Worm (Caenorhabditis elegans) whole organism, L2 larva: Measurements from ENCODE around the gene kvs-2.
A peak's percentile ranks its signal among the peaks of the same experiment; 100 is the strongest.

ENCODE experiments used
- C34F6.9 ChIP-seq: fragments of 150-350 bp; optimal IDR thresholded peaks from 2 replicates; lab custom pipeline; 2014; ENCODE audit warnings: missing biosample characterization, missing genetic modification characterization
- F13H6.1 ChIP-seq: sonication (generic microtip); optimal IDR thresholded peaks from 2 replicates; lab custom pipeline; 2016; ENCODE audit warnings: missing genetic modification characterization, missing compliant biosample characterization
- R02D3.7 ChIP-seq: fragments of 150-350 bp; optimal IDR thresholded peaks from 2 replicates; lab custom pipeline; 2014; ENCODE audit warnings: missing biosample characterization, missing genetic modification characterization
- Y55F3AM.14 ChIP-seq: fragments of 200-800 bp; sonication (Bioruptor generic); optimal IDR thresholded peaks from 2 replicates; lab custom pipeline; 2018; ENCODE audit warnings: mild to moderate bottlenecking, missing genetic modification characterization, missing compliant biosample characterization
- ZK546.5 ChIP-seq: sonication (generic microtip); optimal IDR thresholded peaks from 2 replicates; lab custom pipeline; 2017; ENCODE audit warnings: missing biosample characterization, missing genetic modification characterization
- alr-1 ChIP-seq: fragments of 150-350 bp; optimal IDR thresholded peaks from 2 replicates; lab custom pipeline; 2014; ENCODE audit warnings: missing biosample characterization, missing genetic modification characterization
- aly-2 ChIP-seq: fragments of 150-350 bp; optimal IDR thresholded peaks from 2 replicates; lab custom pipeline; 2014; ENCODE audit warnings: missing biosample characterization, missing genetic modification characterization
- ama-1 ChIP-seq: fragments of 150-350 bp; optimal IDR thresholded peaks from 2 replicates; lab custom pipeline; 2018; ENCODE audit warnings: inconsistent platforms
- ceh-16 ChIP-seq: fragments of 150-350 bp; optimal IDR thresholded peaks from 2 replicates; lab custom pipeline; 2014; ENCODE audit warnings: missing biosample characterization, missing genetic modification characterization
- ceh-82 ChIP-seq: fragments of 150-350 bp; optimal IDR thresholded peaks from 2 replicates; lab custom pipeline; 2014; ENCODE audit warnings: missing biosample characterization, missing genetic modification characterization
- crh-2 ChIP-seq: sonication (generic microtip); optimal IDR thresholded peaks from 2 replicates; lab custom pipeline; 2017; ENCODE audit warnings: missing biosample characterization, missing genetic modification characterization
- dmd-4 ChIP-seq: sonication (generic microtip); optimal IDR thresholded peaks from 2 replicates; lab custom pipeline; 2017; ENCODE audit warnings: missing biosample characterization, missing genetic modification characterization
- egl-27 ChIP-seq: sonication (generic microtip); optimal IDR thresholded peaks from 3 replicates; lab custom pipeline; 2017; ENCODE audit warnings: missing biosample characterization, missing genetic modification reagents, missing genetic modification characterization
- elt-1 ChIP-seq: fragments of 150-350 bp; optimal IDR thresholded peaks from 2 replicates; lab custom pipeline; 2014; ENCODE audit warnings: missing biosample characterization, missing genetic modification characterization
- elt-3 ChIP-seq: sonication (generic microtip); optimal IDR thresholded peaks from 2 replicates; lab custom pipeline; 2017; ENCODE audit warnings: missing biosample characterization, missing genetic modification characterization
- fos-1 ChIP-seq: fragments of 150-350 bp; optimal IDR thresholded peaks from 2 replicates; lab custom pipeline; 2014; ENCODE audit warnings: missing biosample characterization, missing genetic modification characterization
- lin-11 ChIP-seq: fragments of 150-350 bp; sonication (generic microtip); optimal IDR thresholded peaks from 2 replicates; lab custom pipeline; 2014; ENCODE audit warnings: missing biosample characterization, missing genetic modification characterization, inconsistent platforms, mixed read lengths
- lin-13 ChIP-seq: fragments of 150-350 bp; optimal IDR thresholded peaks from 2 replicates; lab custom pipeline; 2014; ENCODE audit warnings: missing biosample characterization, missing genetic modification reagents, missing genetic modification characterization
- lin-39 ChIP-seq: fragments of 150-350 bp; optimal IDR thresholded peaks from 2 replicates; lab custom pipeline; 2014; ENCODE audit warnings: missing biosample characterization, missing genetic modification reagents, missing genetic modification characterization
- lsy-2 ChIP-seq, 2 experiments: fragments of 150-350 bp in 1 of 2; sonication (generic microtip) in 1 of 2; optimal IDR thresholded peaks; 2 replicates each; lab custom pipeline; 2014 to 2017; ENCODE audit warnings: missing biosample characterization in 2 of 2, missing genetic modification characterization in 2 of 2
- mab-5 ChIP-seq: fragments of 150-350 bp; optimal IDR thresholded peaks from 2 replicates; lab custom pipeline; 2014; ENCODE audit warnings: missing biosample characterization, missing genetic modification characterization
- mbf-1 ChIP-seq: sonication (generic microtip); optimal IDR thresholded peaks from 2 replicates; lab custom pipeline; 2017; ENCODE audit warnings: missing biosample characterization, missing genetic modification characterization
- mdl-1 ChIP-seq, 2 experiments: fragments of 150-350 bp in 1 of 2; sonication (generic microtip) in 1 of 2; optimal IDR thresholded peaks; 2 replicates each; lab custom pipeline; 2017; ENCODE audit warnings: missing biosample characterization in 2 of 2, missing genetic modification characterization in 2 of 2
- nhr-11 ChIP-seq: fragments of 150-350 bp; optimal IDR thresholded peaks from 2 replicates; lab custom pipeline; 2014; ENCODE audit warnings: missing biosample characterization, missing genetic modification characterization
- nhr-129 ChIP-seq: fragments of 150-350 bp; optimal IDR thresholded peaks from 2 replicates; lab custom pipeline; 2014; ENCODE audit warnings: missing biosample characterization, missing genetic modification characterization
- nhr-21 ChIP-seq: fragments of 150-350 bp; optimal IDR thresholded peaks from 2 replicates; lab custom pipeline; 2014; ENCODE audit warnings: missing biosample characterization, missing genetic modification characterization
- nhr-25 ChIP-seq: fragments of 150-350 bp; sonication (generic microtip); optimal IDR thresholded peaks from 3 replicates; lab custom pipeline; 2014; ENCODE audit warnings: missing biosample characterization, missing genetic modification characterization
- nhr-77 ChIP-seq: fragments of 150-350 bp; optimal IDR thresholded peaks from 2 replicates; lab custom pipeline; 2014; ENCODE audit warnings: missing biosample characterization, missing genetic modification characterization
- peb-1 ChIP-seq: fragments of 150-350 bp; optimal IDR thresholded peaks from 2 replicates; lab custom pipeline; 2014; ENCODE audit warnings: missing biosample characterization, missing genetic modification characterization
- sem-4 ChIP-seq: fragments of 150-350 bp; optimal IDR thresholded peaks from 2 replicates; lab custom pipeline; 2014; ENCODE audit warnings: missing biosample characterization, missing genetic modification reagents, missing genetic modification characterization
- sma-3 ChIP-seq: sonication (generic microtip); optimal IDR thresholded peaks from 2 replicates; lab custom pipeline; 2016; ENCODE audit warnings: missing genetic modification reagents, missing genetic modification characterization, missing compliant biosample characterization
- sma-9 ChIP-seq, 2 experiments: fragments of 150-350 bp in 1 of 2; sonication (generic microtip) in 1 of 2; optimal IDR thresholded peaks; 2 replicates each; lab custom pipeline; 2014 to 2016; ENCODE audit warnings: missing genetic modification characterization in 2 of 2, mild to moderate bottlenecking in 1 of 2, missing biosample characterization in 1 of 2, missing compliant biosample characterization in 1 of 2, missing genetic modification reagents in 1 of 2, moderate library complexity in 1 of 2
- snpc-4 ChIP-seq: fragments of 150-350 bp; optimal IDR thresholded peaks from 2 replicates; lab custom pipeline; 2014; ENCODE audit warnings: missing biosample characterization, missing genetic modification characterization
- unc-39 ChIP-seq: fragments of 150-350 bp; optimal IDR thresholded peaks from 2 replicates; lab custom pipeline; 2014; ENCODE audit warnings: missing biosample characterization, missing genetic modification characterization
- unc-55 ChIP-seq: fragments of 150-350 bp; sonication (generic microtip); optimal IDR thresholded peaks from 3 replicates; lab custom pipeline; 2014; ENCODE audit warnings: missing biosample characterization, missing genetic modification reagents, missing genetic modification characterization
- unc-62 ChIP-seq: fragments of 150-350 bp; optimal IDR thresholded peaks from 2 replicates; lab custom pipeline; 2014; ENCODE audit warnings: missing biosample characterization, missing genetic modification reagents, missing genetic modification characterization
- zag-1 ChIP-seq: fragments of 150-350 bp; optimal IDR thresholded peaks from 2 replicates; lab custom pipeline; 2014; ENCODE audit warnings: missing biosample characterization, missing genetic modification characterization
- ztf-11 ChIP-seq: sonication (generic microtip); optimal IDR thresholded peaks from 2 replicates; lab custom pipeline; 2017; ENCODE audit warnings: missing biosample characterization, missing genetic modification characterization

kvs-2 gene

ce11 chrV:10677459-10677858 is 41.6 kb downstream of the kvs-2 start (continued):
- TF ChIP-seq lin-39 (tag; lab: Kevin White, UChicago), result no peak

ce11 chrV:10679080-10679479 is 43.3 kb downstream of the kvs-2 start:
- TF ChIP-seq unc-62 (GFP tag; lab: Kevin White, UChicago) (no peak), lsy-2 (tag; optimal IDR thresholded peaks at IDR 0.05; lab: Kevin White, UChicago) (peak in 1 of 2 experiments; percentile 6), fos-1 (tag; lab: Kevin White, UChicago) (peak; percentile 4)

ce11 chrV:10679990-10680602 is 44.3 kb downstream of the kvs-2 start:
- TF ChIP-seq lsy-2 (tag; optimal IDR thresholded peaks at IDR 0.05; lab: Kevin White, UChicago) (peak in 1 of 2 experiments; percentile 73), mbf-1 (tag; lab: Kevin White, UChicago) (no peak), nhr-129 (tag; lab: Kevin White, UChicago) (peak; percentile 3), unc-55 (peak; percentile 41), C34F6.9 (tag; lab: Kevin White, UChicago) (peak; percentile 42)
- TF ChIP-seq, all 48 proteins: peak for 4

- TF ChIP-seq lin-13 (GFP tag; lab: Kevin White, UChicago) (no peak), aly-2 (no peak), nhr-21 (tag; lab: Kevin White, UChicago) (peak; percentile 65), mab-5 (tag; lab: Kevin White, UChicago) (no peak), peb-1 (peak; percentile 11), alr-1 (tag; lab: Kevin White, UChicago) (no peak), R02D3.7 (tag; lab: Kevin White, UChicago) (no peak), lin-39 (tag; lab: Kevin White, UChicago) (no peak), nhr-129 (tag; lab: Kevin White, UChicago) (peak; percentile 61), elt-1 (tag; lab: Kevin White, UChicago) (no peak), ceh-16 (tag; lab: Kevin White, UChicago) (no peak), nhr-11 (tag; lab: Kevin White, UChicago) (no peak), egl-27 (tag; lab: Kevin White, UChicago) (peak; percentile 49), F13H6.1 (tag; lab: Kevin White, UChicago) (peak; percentile 62), mbf-1 (tag; lab: Kevin White, UChicago) (no peak), elt-3 (tag; lab: Kevin White, UChicago) (no peak), fos-1 (tag; lab: Kevin White, UChicago) (peak; percentile 64), ZK546.5 (tag; lab: Kevin White, UChicago) (no peak), sem-4 (tag; lab: Kevin White, UChicago) (no peak), unc-55 (no peak), zag-1 (tag; lab: Kevin White, UChicago) (no peak), crh-2 (tag; lab: Kevin White, UChicago) (peak; percentile 12), Y55F3AM.14 (peak; percentile 65), sma-9 (GFP tag; optimal IDR thresholded peaks at IDR 0.05; lab: Kevin White, UChicago) (peak; percentile 46), sma-9 (tag; optimal IDR thresholded peaks at IDR 0.05; lab: Kevin White, UChicago) (no peak), snpc-4 (tag; lab: Kevin White, UChicago) (no peak), mdl-1 (tag; optimal IDR thresholded peaks at IDR 0.05; lab: Kevin White, UChicago) (peak; percentile 60 to 73), ztf-11 (tag; lab: Kevin White, UChicago) (no peak), ama-1 (no peak), nhr-77 (tag; lab: Kevin White, UChicago) (no peak), lsy-2 (tag; optimal IDR thresholded peaks at IDR 0.05; lab: Kevin White, UChicago) (peak in 1 of 2 experiments; percentile 19), lin-11 (tag; lab: Kevin White, UChicago) (no peak), dmd-4 (tag; lab: Kevin White, UChicago) (no peak), nhr-25 (peak; percentile 10), ceh-82 (tag; lab: Kevin White, UChicago) (no peak), sma-3 (GFP tag; lab: Kevin White, UChicago) (peak; percentile 22), unc-39 (tag; lab: Kevin White, UChicago) (no peak)
- TF ChIP-seq, all 48 proteins: peak for 13
These were observed 45.5 kb downstream of the kvs-2 start for ce11 chrV:10681117-10681959.
